Worm (Caenorhabditis elegans) whole organism, L1 larva: ENCODE results near the gene T11G6.5.

Experiments used
- C34B4.2 ChIP-seq: sonication (generic microtip); optimal IDR thresholded peaks from 2 replicates; lab custom pipeline; 2017; ENCODE audit warnings: mild to moderate bottlenecking, missing genetic modification characterization, missing compliant biosample characterization
- F16B12.6 ChIP-seq: fragments of 150-350 bp; optimal IDR thresholded peaks from 2 replicates; lab custom pipeline; 2014; ENCODE audit warnings: missing biosample characterization, missing genetic modification characterization
- Y116A8C.19 ChIP-seq: sonication (generic microtip); optimal IDR thresholded peaks from 2 replicates; lab custom pipeline; 2016; ENCODE audit warnings: missing compliant biosample characterization, missing genetic modification characterization, borderline replicate concordance
- alr-1 ChIP-seq: fragments of 200-800 bp; sonication (Bioruptor generic); optimal IDR thresholded peaks from 2 replicates; lab custom pipeline; 2018; ENCODE audit warnings: borderline replicate concordance, mild to moderate bottlenecking, missing genetic modification characterization, missing compliant biosample characterization
- aly-2 ChIP-seq: fragments of 150-350 bp; optimal IDR thresholded peaks from 2 replicates; lab custom pipeline; 2014; ENCODE audit warnings: missing biosample characterization, missing genetic modification characterization
- blmp-1 ChIP-seq: fragments of 150-350 bp; optimal IDR thresholded peaks from 2 replicates; lab custom pipeline; 2014; ENCODE audit warnings: missing biosample characterization, missing genetic modification characterization
- ceh-63 ChIP-seq: fragments of 200-800 bp; sonication (Bioruptor generic); optimal IDR thresholded peaks from 2 replicates; lab custom pipeline; 2018; ENCODE audit warnings: mild to moderate bottlenecking, missing genetic modification characterization, missing compliant biosample characterization
- ceh-82 ChIP-seq, 3 experiments: fragments of 150-350 bp in 1 of 3; sonication (generic microtip) in 2 of 3; optimal IDR thresholded peaks; 2 replicates each; lab custom pipeline; 2014 to 2017; ENCODE audit warnings: missing biosample characterization in 3 of 3, missing genetic modification characterization in 3 of 3
- ceh-88 ChIP-seq: fragments of 200-800 bp; sonication (Bioruptor generic); IDR thresholded peaks from 2 replicates; pipeline ENCODE4 v1.3.6; 2022; ENCODE audit warnings: missing genetic modification characterization, missing compliant biosample characterization
- ceh-90 ChIP-seq: sonication (generic microtip); optimal IDR thresholded peaks from 2 replicates; lab custom pipeline; 2016; ENCODE audit warnings: missing genetic modification characterization, missing compliant biosample characterization
- dpl-1 ChIP-seq, 3 experiments: fragments of 150-350 bp in 2 of 3; sonication (generic microtip) in 1 of 3; optimal IDR thresholded peaks; 2 replicates each; lab custom pipeline; 2014 to 2017; ENCODE audit warnings: missing biosample characterization in 3 of 3, missing genetic modification characterization in 3 of 3, missing genetic modification reagents in 3 of 3
- dsc-1 ChIP-seq: sonication (generic microtip); optimal IDR thresholded peaks from 2 replicates; lab custom pipeline; 2016; ENCODE audit warnings: mild to moderate bottlenecking, missing genetic modification characterization, missing compliant biosample characterization
- efl-3 ChIP-seq: fragments of 200-800 bp; sonication (Bioruptor generic); optimal IDR thresholded peaks from 2 replicates; lab custom pipeline; 2018; ENCODE audit warnings: mild to moderate bottlenecking, missing genetic modification characterization, missing compliant biosample characterization
- egl-13 ChIP-seq: sonication (generic microtip); optimal IDR thresholded peaks from 2 replicates; lab custom pipeline; 2016; ENCODE audit warnings: missing genotype, missing genetic modification reagents, missing genetic modification characterization, missing compliant biosample characterization
- elt-2 ChIP-seq: sonication (generic microtip); optimal IDR thresholded peaks from 2 replicates; lab custom pipeline; 2016; ENCODE audit warnings: missing genetic modification characterization, mild to moderate bottlenecking, inconsistent platforms, missing compliant biosample characterization, missing genetic modification reagents
- elt-3 ChIP-seq, 6 experiments: fragments of 150-350 bp in 1 of 6; sonication (generic microtip); optimal IDR thresholded peaks; 2 replicates each; lab custom pipeline; 2017 to 2018; ENCODE audit warnings: missing biosample characterization in 6 of 6, missing genetic modification characterization in 6 of 6, inconsistent platforms in 1 of 6
- ets-5 ChIP-seq: fragments of 200-800 bp; sonication (Bioruptor generic); IDR thresholded peaks from 2 replicates; pipeline ENCODE4 v1.3.6; 2022; ENCODE audit warnings: missing genetic modification characterization, missing compliant biosample characterization
- fkh-10 ChIP-seq: sonication (generic microtip); optimal IDR thresholded peaks from 2 replicates; lab custom pipeline; 2017; ENCODE audit warnings: missing biosample characterization, missing genetic modification reagents, missing genetic modification characterization
- fkh-4 ChIP-seq: sonication (generic microtip); optimal IDR thresholded peaks from 2 replicates; lab custom pipeline; 2016; ENCODE audit warnings: missing compliant biosample characterization, missing genetic modification characterization, borderline replicate concordance
- hlh-4 ChIP-seq: sonication (generic microtip); optimal IDR thresholded peaks from 2 replicates; lab custom pipeline; 2016; ENCODE audit warnings: mild to moderate bottlenecking, missing genetic modification characterization, missing compliant biosample characterization
- isw-1 ChIP-seq: fragments of 200-800 bp; sonication (Bioruptor generic); IDR thresholded peaks from 2 replicates; pipeline ENCODE4 v1.3.6; 2022; ENCODE audit warnings: missing genetic modification characterization, missing compliant biosample characterization
- lin-13 ChIP-seq: fragments of 150-350 bp; optimal IDR thresholded peaks from 2 replicates; lab custom pipeline; 2014; ENCODE audit warnings: missing biosample characterization, missing genetic modification reagents, missing genetic modification characterization
- lin-14 ChIP-seq: fragments of 200-800 bp; sonication (Bioruptor generic); optimal IDR thresholded peaks from 2 replicates; lab custom pipeline; 2018; ENCODE audit warnings: mild to moderate bottlenecking, missing genetic modification characterization, moderate library complexity, missing compliant biosample characterization
- lin-15B ChIP-seq: fragments of 150-350 bp; sonication (generic microtip); optimal IDR thresholded peaks from 3 replicates; lab custom pipeline; 2014; ENCODE audit warnings: missing biosample characterization, missing genetic modification characterization
- lin-39 ChIP-seq: fragments of 150-350 bp; optimal IDR thresholded peaks from 2 replicates; lab custom pipeline; 2014; ENCODE audit warnings: missing biosample characterization, missing genetic modification reagents, missing genetic modification characterization
- lsy-2 ChIP-seq, 2 experiments: fragments of 150-350 bp; optimal IDR thresholded peaks; 2 replicates each; lab custom pipeline; 2014; ENCODE audit warnings: missing biosample characterization in 2 of 2, missing genetic modification characterization in 2 of 2
- mef-2 ChIP-seq: fragments of 150-350 bp; optimal IDR thresholded peaks from 2 replicates; lab custom pipeline; 2014; ENCODE audit warnings: missing biosample characterization, missing genetic modification characterization
- mep-1 ChIP-seq: fragments of 150-350 bp; optimal IDR thresholded peaks from 2 replicates; lab custom pipeline; 2014; ENCODE audit warnings: missing biosample characterization, missing genetic modification characterization
- nhr-12 ChIP-seq: sonication (generic microtip); optimal IDR thresholded peaks from 2 replicates; lab custom pipeline; 2017; ENCODE audit warnings: missing biosample characterization, missing genetic modification characterization
- nhr-28 ChIP-seq: fragments of 150-350 bp; optimal IDR thresholded peaks from 2 replicates; lab custom pipeline; 2014; ENCODE audit warnings: missing biosample characterization, missing genetic modification characterization
- nhr-71 ChIP-seq: sonication (generic microtip); optimal IDR thresholded peaks from 2 replicates; lab custom pipeline; 2016; ENCODE audit warnings: mild to moderate bottlenecking, missing genetic modification characterization, moderate library complexity, missing compliant biosample characterization
- nhr-77 ChIP-seq: fragments of 150-350 bp; optimal IDR thresholded peaks from 2 replicates; lab custom pipeline; 2014; ENCODE audit warnings: missing biosample characterization, missing genetic modification characterization
- nhr-84 ChIP-seq: sonication (generic microtip); optimal IDR thresholded peaks from 2 replicates; lab custom pipeline; 2017; ENCODE audit warnings: missing biosample characterization, missing genetic modification characterization
- nhr-90 ChIP-seq: sonication (generic microtip); optimal IDR thresholded peaks from 2 replicates; lab custom pipeline; 2016; ENCODE audit warnings: mild to moderate bottlenecking, missing genetic modification characterization, missing compliant biosample characterization; ENCODE audit not compliant: poor library complexity
- pax-3 ChIP-seq: fragments of 200-800 bp; sonication (Bioruptor generic); optimal IDR thresholded peaks from 2 replicates; lab custom pipeline; 2018; ENCODE audit warnings: mild to moderate bottlenecking, missing genetic modification characterization, moderate library complexity, missing compliant biosample characterization
- pqm-1 ChIP-seq: sonication (generic microtip); optimal IDR thresholded peaks from 3 replicates; lab custom pipeline; 2017; ENCODE audit warnings: missing biosample characterization, missing genetic modification characterization
- skn-1 ChIP-seq: fragments of 150-350 bp; optimal IDR thresholded peaks from 2 replicates; lab custom pipeline; 2014; ENCODE audit warnings: missing biosample characterization, missing genetic modification characterization
- sptf-1 ChIP-seq: fragments of 150-350 bp; optimal IDR thresholded peaks from 2 replicates; lab custom pipeline; 2014; ENCODE audit warnings: missing biosample characterization, missing genetic modification characterization
- sup-37 ChIP-seq: fragments of 200-800 bp; sonication (Bioruptor generic); optimal IDR thresholded peaks from 2 replicates; lab custom pipeline; 2018; ENCODE audit warnings: mild to moderate bottlenecking, missing genetic modification characterization, missing compliant biosample characterization
- tbx-2 ChIP-seq: sonication (generic microtip); optimal IDR thresholded peaks from 2 replicates; lab custom pipeline; 2016; ENCODE audit warnings: missing genetic modification characterization, missing compliant biosample characterization
- tlp-1 ChIP-seq: fragments of 150-350 bp; optimal IDR thresholded peaks from 2 replicates; lab custom pipeline; 2014; ENCODE audit warnings: missing biosample characterization, missing genetic modification characterization
- unc-30 ChIP-seq: sonication (generic microtip); optimal IDR thresholded peaks from 2 replicates; lab custom pipeline; 2017; ENCODE audit warnings: missing biosample characterization, missing genetic modification characterization
- unc-62 ChIP-seq: fragments of 150-350 bp; optimal IDR thresholded peaks from 2 replicates; lab custom pipeline; 2014; ENCODE audit warnings: missing biosample characterization, missing genetic modification reagents, missing genetic modification characterization
- unc-98 ChIP-seq: fragments of 200-800 bp; sonication (Bioruptor generic); IDR thresholded peaks from 2 replicates; pipeline ENCODE4 v1.3.6; 2022; ENCODE audit warnings: missing genetic modification characterization, missing compliant biosample characterization
- xbp-1 ChIP-seq: sonication (generic microtip); optimal IDR thresholded peaks from 2 replicates; lab custom pipeline; 2016; ENCODE audit warnings: missing genetic modification characterization, missing compliant biosample characterization
- zag-1 ChIP-seq: fragments of 150-350 bp; optimal IDR thresholded peaks from 2 replicates; lab custom pipeline; 2014; ENCODE audit warnings: missing biosample characterization, missing genetic modification characterization

Gene T11G6.5

ce11 chrIV:10832148-10832547, 10.4 kb downstream of the T11G6.5 start, which contains the start of gene best-15:
TSS of gene best-15 (minus strand) at chrIV:10832248.
- no peak for TF ChIP-seq ceh-90 (tag; lab: Kevin White, UChicago)
- TF ChIP-seq nhr-84 (tag; lab: Kevin White, UChicago) = no peak
- TF ChIP-seq efl-3 (GFP tag; lab: Kevin White, UChicago) = no peak
- no peak for TF ChIP-seq tlp-1 (tag; lab: Kevin White, UChicago)
- no peak for TF ChIP-seq nhr-90 (tag; lab: Kevin White, UChicago)
- TF ChIP-seq unc-30 (tag; lab: Kevin White, UChicago) = no peak
- TF ChIP-seq tbx-2 (tag; lab: Kevin White, UChicago) = no peak
- no peak for TF ChIP-seq alr-1 (tag; lab: Kevin White, UChicago)
- no peak for TF ChIP-seq unc-98 (GFP tag; lab: Robert Waterston, UW)
- no peak for TF ChIP-seq nhr-12
- TF ChIP-seq sptf-1 (tag; lab: Kevin White, UChicago) = no peak
- TF ChIP-seq C34B4.2 (tag; lab: Kevin White, UChicago) = no peak
- TF ChIP-seq lsy-2 (tag; optimal IDR thresholded peaks at IDR 0.05; lab: Kevin White, UChicago) = no peak
- TF ChIP-seq ets-5 (GFP tag; lab: Robert Waterston, UW) = no peak
- no peak for TF ChIP-seq ceh-63 (GFP tag; lab: Kevin White, UChicago)
- TF ChIP-seq dsc-1 (tag; lab: Kevin White, UChicago) = no peak
- TF ChIP-seq ceh-82 (tag; optimal IDR thresholded peaks at IDR 0.05; lab: Kevin White, UChicago) = no peak
- no peak for TF ChIP-seq Y116A8C.19 (tag; lab: Kevin White, UChicago)
- TF ChIP-seq nhr-71 = no peak
- TF ChIP-seq nhr-77 (tag; lab: Kevin White, UChicago) = no peak
- TF ChIP-seq, all 84 proteins: peak for 0

- TF ChIP-seq pax-3 (tag; lab: Kevin White, UChicago) (no peak), ceh-88 (no peak), blmp-1 (no peak), nhr-28 (tag; lab: Kevin White, UChicago) (no peak), xbp-1 (tag; lab: Kevin White, UChicago) (no peak), lin-15B (tag; lab: Kevin White, UChicago) (no peak), sup-37 (GFP tag; lab: Kevin White, UChicago) (no peak), zag-1 (tag; lab: Kevin White, UChicago) (no peak), C34B4.2 (tag; lab: Kevin White, UChicago) (no peak), dpl-1 (GFP tag; optimal IDR thresholded peaks at IDR 0.05; lab: Kevin White, UChicago) (no peak), fkh-10 (GFP tag; lab: Kevin White, UChicago) (no peak)
Measured at ce11 chrIV:10828049-10828448, 14.5 kb downstream of the T11G6.5 start, which contains the start of gene npax-3. TSS of gene npax-3 (minus strand) at chrIV:10828149.

- TF ChIP-seq fkh-4 (tag; lab: Kevin White, UChicago) (no peak), pqm-1 (tag; lab: Kevin White, UChicago) (no peak), nhr-28 (tag; lab: Kevin White, UChicago) (no peak), mef-2 (tag; lab: Kevin White, UChicago) (no peak), C34B4.2 (tag; lab: Kevin White, UChicago) (no peak), tlp-1 (tag; lab: Kevin White, UChicago) (no peak), egl-13 (no peak), unc-30 (tag; lab: Kevin White, UChicago) (no peak), lsy-2 (tag; optimal IDR thresholded peaks at IDR 0.05; lab: Kevin White, UChicago) (no peak), aly-2 (tag; lab: Kevin White, UChicago) (no peak), elt-2 (tag; lab: Kevin White, UChicago) (no peak)
- TF ChIP-seq, all 84 proteins: peak for 0
Measured at ce11 chrIV:10826029-10826428, 16.5 kb downstream of the T11G6.5 start.

ce11 chrIV:10825383-10825782, 17.2 kb downstream of the T11G6.5 start:
- TF ChIP-seq nhr-28 (tag; lab: Kevin White, UChicago) = no peak
- TF ChIP-seq isw-1 (GFP tag; lab: Robert Waterston, UW) = no peak
- no peak for TF ChIP-seq skn-1 (tag; lab: Kevin White, UChicago)
- TF ChIP-seq lin-14 (GFP tag; lab: Kevin White, UChicago) = no peak
- no peak for TF ChIP-seq xbp-1 (tag; lab: Kevin White, UChicago)
- TF ChIP-seq elt-3 (tag; optimal IDR thresholded peaks at IDR 0.05; lab: Kevin White, UChicago) = no peak
- no peak for TF ChIP-seq hlh-4 (tag; lab: Kevin White, UChicago)
- no peak for TF ChIP-seq F16B12.6 (tag; lab: Kevin White, UChicago)
- TF ChIP-seq unc-62 (GFP tag; lab: Kevin White, UChicago) = no peak
- no peak for TF ChIP-seq lin-39 (tag; lab: Kevin White, UChicago)
- no peak for TF ChIP-seq mep-1 (tag; lab: Kevin White, UChicago)
- TF ChIP-seq lin-13 (GFP tag; lab: Kevin White, UChicago) = no peak
- no peak for TF ChIP-seq tlp-1 (tag; lab: Kevin White, UChicago)
- TF ChIP-seq nhr-90 (tag; lab: Kevin White, UChicago) = no peak
- TF ChIP-seq tbx-2 (tag; lab: Kevin White, UChicago) = no peak
